Worm (Caenorhabditis elegans) whole organism, L4/young adult: ENCODE results near the gene jun-1.

Experiments used
- W03F9.2 ChIP-seq: fragments of 150-350 bp; optimal IDR thresholded peaks from 2 replicates; lab custom pipeline; 2014; ENCODE audit warnings: missing biosample characterization, missing genetic modification characterization
- dao-5 ChIP-seq: sonication (generic microtip); optimal IDR thresholded peaks from 2 replicates; lab custom pipeline; 2016; ENCODE audit warnings: missing genotype, missing genetic modification characterization, moderate library complexity, missing compliant biosample characterization
- him-1 ChIP-seq: sonication (generic microtip); optimal IDR thresholded peaks from 2 replicates; lab custom pipeline; 2016; ENCODE audit warnings: missing genotype, missing genetic modification reagents, missing genetic modification characterization, missing compliant biosample characterization

jun-1 gene

ce11 chrII:9170851-9171250 lies 57.9 kb downstream of the jun-1 start:
- TF ChIP-seq him-1 (tag; lab: Kevin White, UChicago) (no peak), dao-5 (tag; lab: Kevin White, UChicago) (no peak)

- no peak for TF ChIP-seq W03F9.2 (tag; lab: Kevin White, UChicago)
Measured at ce11 chrII:9171466-9172187, 58.7 kb downstream of the jun-1 start.

- TF ChIP-seq W03F9.2 (tag; lab: Kevin White, UChicago): no peak
- no peak for TF ChIP-seq him-1 (tag; lab: Kevin White, UChicago)
- TF ChIP-seq dao-5 (tag; lab: Kevin White, UChicago): no peak
Measured at ce11 chrII:9172849-9173248, 59.9 kb downstream of the jun-1 start, which contains the start of gene T23G7.2. T23G7.2 (minus strand) TSS chrII:9172949.

ce11 chrII:9173471-9173870 lies 60.5 kb downstream of the jun-1 start:
- TF ChIP-seq W03F9.2 (tag; lab: Kevin White, UChicago) (no peak), dao-5 (tag; lab: Kevin White, UChicago) (no peak), him-1 (tag; lab: Kevin White, UChicago) (no peak)

ce11 chrII:9176523-9176922 lies 63.6 kb downstream of the jun-1 start:
- TF ChIP-seq W03F9.2 (tag; lab: Kevin White, UChicago) (no peak), dao-5 (tag; lab: Kevin White, UChicago) (no peak), him-1 (tag; lab: Kevin White, UChicago) (no peak)

- no peak for TF ChIP-seq dao-5 (tag; lab: Kevin White, UChicago)
- TF ChIP-seq him-1 (tag; lab: Kevin White, UChicago): no peak
- peak; percentile 11 for TF ChIP-seq W03F9.2 (tag; lab: Kevin White, UChicago)
Measured at ce11 chrII:9177080-9177479, 64.1 kb downstream of the jun-1 start, which contains the start of the genes sec-5 and pir-1. sec-5 (minus strand) TSS chrII:9177152. pir-1 (plus strand) TSS chrII:9177300.

ce11 chrII:9178811-9179210 lies 65.9 kb downstream of the jun-1 start:
- TF ChIP-seq him-1 (tag; lab: Kevin White, UChicago) (no peak), dao-5 (tag; lab: Kevin White, UChicago) (no peak), W03F9.2 (tag; lab: Kevin White, UChicago) (no peak)

- TF ChIP-seq him-1 (tag; lab: Kevin White, UChicago): no peak
- TF ChIP-seq dao-5 (tag; lab: Kevin White, UChicago): no peak
- TF ChIP-seq W03F9.2 (tag; lab: Kevin White, UChicago): no peak
Measured at ce11 chrII:9181155-9181554, 68.2 kb downstream of the jun-1 start.
